Worm (Caenorhabditis elegans): ENCODE measurements around the gene abcf-3.

DNA sequence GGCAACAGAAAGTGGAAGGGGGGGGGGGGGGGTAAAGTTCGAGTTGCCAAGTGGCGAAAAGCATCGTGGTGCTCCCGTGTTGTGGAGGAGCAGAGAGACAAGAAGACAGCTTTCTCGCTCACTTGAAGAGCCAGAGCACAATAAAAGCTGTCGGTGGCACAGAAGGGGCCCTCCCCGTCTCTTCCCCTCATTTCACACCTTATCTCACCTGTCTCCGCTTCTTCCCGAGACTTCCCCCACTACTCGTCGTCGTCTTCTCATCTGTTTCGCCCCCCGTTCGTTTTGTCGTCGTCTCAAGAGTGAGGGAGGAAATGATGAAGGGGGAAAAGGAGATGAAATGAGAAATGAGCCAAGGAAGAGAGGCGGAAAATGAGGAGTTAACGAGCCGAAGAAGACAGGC, 34.7 kb upstream of the abcf-3 start:
- TF ChIP-seq mdl-1 (tag; optimal IDR thresholded peaks at IDR 0.05) (no peak), alr-1 (tag; optimal IDR thresholded peaks at IDR 0.05) (no peak), lin-39 (tag; optimal IDR thresholded peaks at IDR 0.05) (no peak), nhr-12 (tag; optimal IDR thresholded peaks at IDR 0.05) (no peak), gmeb-1 (tag; optimal IDR thresholded peaks at IDR 0.05) (no peak)

Measured in whole organism, L2 larva.